Worm (Caenorhabditis elegans) whole organism, young adult: ENCODE results near the gene T14G12.12.

Source experiments
- B0019.2 ChIP-seq: fragments of 200-800 bp; sonication (Bioruptor generic); conservative IDR thresholded peaks from 2 replicates; pipeline ENCODE4 v1.3.6; 2022; ENCODE audit warnings: missing genetic modification reagents, missing genetic modification characterization, missing compliant biosample characterization
- D2030.7 ChIP-seq: fragments of 200-800 bp; sonication (Bioruptor generic); IDR thresholded peaks from 2 replicates; pipeline ENCODE4 v1.3.6; 2022; ENCODE audit warnings: missing genetic modification reagents, missing genetic modification characterization, missing compliant biosample characterization
- F22D6.2 ChIP-seq: sonication (generic microtip); optimal IDR thresholded peaks from 2 replicates; lab custom pipeline; 2016; ENCODE audit warnings: mild to moderate bottlenecking, missing genetic modification characterization, missing compliant biosample characterization
- F37B4.10 ChIP-seq: fragments of 200-800 bp; sonication (Bioruptor generic); IDR thresholded peaks from 2 replicates; pipeline ENCODE4 v1.3.6; 2022; ENCODE audit warnings: missing genetic modification characterization, missing compliant biosample characterization
- F57A8.1 ChIP-seq: fragments of 200-800 bp; sonication (Bioruptor generic); optimal IDR thresholded peaks from 2 replicates; lab custom pipeline; 2018; ENCODE audit warnings: mild to moderate bottlenecking, missing genetic modification characterization, moderate library complexity, missing compliant biosample characterization
- ama-1 ChIP-seq, 3 experiments: fragments of 150-350 bp in 1 of 3; sonication (generic microtip) in 2 of 3; optimal IDR thresholded peaks; 2 replicates each; lab custom pipeline; 2014 to 2018; ENCODE audit warnings: missing biosample characterization in 2 of 3, missing genetic modification characterization in 2 of 3, missing genetic modification reagents in 2 of 3
- bed-1 ChIP-seq: fragments of 200-800 bp; sonication (Bioruptor generic); IDR thresholded peaks from 2 replicates; pipeline ENCODE4 v1.3.6; 2022; ENCODE audit warnings: missing genetic modification reagents, missing genetic modification characterization, missing compliant biosample characterization
- ceh-79 ChIP-seq: sonication (generic microtip); optimal IDR thresholded peaks from 2 replicates; lab custom pipeline; 2017; ENCODE audit warnings: mild to moderate bottlenecking, missing genetic modification characterization, missing compliant biosample characterization
- ceh-91 ChIP-seq: fragments of 200-800 bp; sonication (Bioruptor generic); IDR thresholded peaks from 2 replicates; pipeline ENCODE4 v1.3.6; 2022; ENCODE audit warnings: missing genetic modification reagents, missing genetic modification characterization, missing compliant biosample characterization
- egrh-3 ChIP-seq: fragments of 200-800 bp; sonication (Bioruptor generic); IDR thresholded peaks from 2 replicates; pipeline ENCODE4 v1.3.6; 2022; ENCODE audit warnings: missing genetic modification reagents, missing genetic modification characterization, missing compliant biosample characterization
- ets-4 ChIP-seq: fragments of 200-800 bp; sonication (Bioruptor generic); optimal IDR thresholded peaks from 2 replicates; lab custom pipeline; 2018; ENCODE audit warnings: mild to moderate bottlenecking, missing genetic modification characterization, missing compliant biosample characterization
- mcd-1 ChIP-seq: fragments of 200-800 bp; sonication (Bioruptor generic); IDR thresholded peaks from 2 replicates; pipeline ENCODE4 v1.3.6; 2022; ENCODE audit warnings: missing genetic modification reagents, missing genetic modification characterization, missing compliant biosample characterization
- sdz-38 ChIP-seq: sonication (generic microtip); optimal IDR thresholded peaks from 2 replicates; lab custom pipeline; 2016; ENCODE audit warnings: missing genotype, missing genetic modification characterization, missing compliant biosample characterization
- ztf-3 ChIP-seq: fragments of 200-800 bp; sonication (Bioruptor generic); optimal IDR thresholded peaks from 2 replicates; lab custom pipeline; 2018; ENCODE audit warnings: mild to moderate bottlenecking, missing genetic modification characterization, missing compliant biosample characterization

DNA sequence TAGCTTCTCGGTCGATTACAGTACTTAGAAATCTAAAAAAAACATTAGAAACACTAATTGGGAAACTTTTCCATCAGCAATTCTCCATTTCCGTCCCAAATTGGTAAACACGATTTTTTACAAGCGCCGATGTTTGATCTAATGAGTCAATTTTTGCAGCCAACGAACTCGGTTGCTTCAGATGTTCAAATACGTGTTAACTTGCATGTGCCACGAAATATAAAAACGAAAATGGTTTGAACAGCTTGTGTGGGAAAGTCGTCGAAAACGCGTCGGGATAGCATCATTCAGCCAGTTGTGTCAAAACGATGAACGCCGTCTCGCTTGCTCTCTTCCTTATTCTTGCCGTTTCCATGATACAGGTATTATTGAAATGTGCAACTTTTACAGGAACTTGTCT is 46.5 kb upstream of the T14G12.12 start, which contains the start of gene F35A5.2:
- TF ChIP-seq F22D6.2, result no peak
- TF ChIP-seq sdz-38 (tag; lab: Kevin White, UChicago), result no peak
- no peak for TF ChIP-seq bed-1
- no peak for TF ChIP-seq ama-1 (optimal IDR thresholded peaks at IDR 0.05; lab: Kevin White, UChicago)
- no peak for TF ChIP-seq ama-1 (GFP tag; optimal IDR thresholded peaks at IDR 0.05; lab: Kevin White, UChicago)
- no peak for TF ChIP-seq D2030.7
- no peak for TF ChIP-seq F57A8.1
- TF ChIP-seq ceh-79 (tag; lab: Kevin White, UChicago), result no peak
- TF ChIP-seq egrh-3, result no peak
- no peak for TF ChIP-seq mcd-1 (GFP tag; lab: Robert Waterston, UW)
- no peak for TF ChIP-seq B0019.2 (GFP tag; lab: Robert Waterston, UW)
- TF ChIP-seq ceh-91 (GFP tag; lab: Robert Waterston, UW), result no peak
- TF ChIP-seq F37B4.10 (GFP tag; lab: Robert Waterston, UW), result no peak
- no peak for TF ChIP-seq ztf-3 (GFP tag; lab: Kevin White, UChicago)
- no peak for TF ChIP-seq ets-4 (GFP tag; lab: Kevin White, UChicago)
